Fruit fly (Drosophila melanogaster): ENCODE measurements around the gene CG32668.

- no peak for TF ChIP-seq CTCF (optimal IDR thresholded peaks at IDR 0.05)
- TF ChIP-seq CG8478 (optimal IDR thresholded peaks at IDR 0.05), result no peak
Observed at dm6 chrX:11136587-11137512, 22.7 kb downstream of the CG32668 start, which contains the start of gene Klp10A.
